Fruit fly (Drosophila melanogaster): Measurements from ENCODE around the gene CG44521.

The CG44521 gene

DNA sequence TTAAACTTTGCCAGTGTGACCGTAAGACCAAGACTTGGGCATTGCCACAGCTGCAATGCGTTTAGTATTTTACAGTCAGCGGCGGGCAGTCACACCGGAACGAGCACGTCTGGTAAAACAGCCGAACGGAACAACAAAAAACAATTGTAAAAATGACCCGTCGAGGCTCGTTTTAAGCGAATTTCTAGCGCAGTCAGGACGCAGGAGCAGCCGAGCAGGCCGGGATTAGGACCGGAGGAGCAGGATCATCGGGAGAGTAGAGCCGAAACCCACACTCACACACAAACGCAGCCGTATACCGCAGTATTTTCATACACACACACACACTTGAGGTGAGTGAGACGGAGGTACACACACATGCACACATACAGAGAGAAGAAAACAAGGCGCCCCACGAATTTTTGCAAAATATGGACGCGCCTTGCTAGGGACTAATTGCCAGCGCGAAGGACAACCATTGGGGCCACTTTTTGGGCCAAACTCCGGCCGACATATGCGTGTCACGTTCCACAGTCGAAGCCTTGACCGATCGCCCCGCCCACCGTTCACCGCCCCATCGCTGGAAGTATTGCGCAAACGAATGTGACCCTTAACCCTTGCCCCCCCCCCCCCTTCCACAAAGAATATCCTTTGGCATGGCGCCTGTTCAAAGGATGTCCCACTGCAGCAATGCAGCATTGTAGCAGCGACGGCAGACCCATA, 39.9 kb downstream of the CG44521 start, which contains the start of gene Usp47 (continued):
- TF ChIP-seq gfzf (GFP tag; optimal IDR thresholded peaks at IDR 0.05) (peak; percentile 89), CG15514 (GFP tag; optimal IDR thresholded peaks at IDR 0.05) (peak; percentile 23), ci (GFP tag; IDR thresholded peaks at IDR 0.05) (0 out of 3 replicates have a peak, but pooled peaks have one; percentile 12), CG33213 (GFP tag; optimal IDR thresholded peaks at IDR 0.05) (peak; percentile 3), E2f2 (GFP tag; IDR thresholded peaks at IDR 0.05) (peak; percentile 65), CG12236 (GFP tag; optimal IDR thresholded peaks at IDR 0.05) (no peak), dysf (GFP tag; IDR thresholded peaks at IDR 0.05) (0 out of 3 replicates have a peak, but pooled peaks have one; percentile 6), amos (GFP tag; IDR thresholded peaks at IDR 0.05; ENCODE audit: partially characterized antibody) (peak; percentile 27; the same call in 1 of the 2 replicates), CG32767 (GFP tag; IDR thresholded peaks at IDR 0.05) (peak; percentile 49; the same call in 1 of the 2 replicates), HmgD (GFP tag; optimal IDR thresholded peaks at IDR 0.05) (peak; percentile 66), Fer2 (tag; optimal IDR thresholded peaks at IDR 0.05) (no peak), CG6791 (GFP tag; IDR thresholded peaks at IDR 0.05; ENCODE audit: partially characterized antibody) (0 out of 3 replicates have a peak, but pooled peaks have one; percentile 31), cato (GFP tag; optimal IDR thresholded peaks at IDR 0.05; ENCODE audit: borderline replicate concordance) (no peak), CG2712 (tag; optimal IDR thresholded peaks at IDR 0.05) (peak; percentile 32), CG10147 (GFP tag; optimal IDR thresholded peaks at IDR 0.05) (no peak), CG12071 (GFP tag; optimal IDR thresholded peaks at IDR 0.05) (peak; percentile 16), CG12299 (tag; optimal IDR thresholded peaks at IDR 0.05) (peak; percentile 16), Meics (GFP tag; optimal IDR thresholded peaks at IDR 0.05) (no peak), bsh (GFP tag; optimal IDR thresholded peaks at IDR 0.05) (peak in 1 of 2 experiments; percentile 38), Max (GFP tag; optimal IDR thresholded peaks at IDR 0.05) (no peak), slbo (GFP tag; IDR thresholded peaks at IDR 0.05) (peak; percentile 25; the same call in 1 of the 2 replicates), seq (GFP tag; IDR thresholded peaks at IDR 0.05) (0 out of 2 replicates have a peak, but pooled peaks have one; percentile 17), nom (GFP tag; optimal IDR thresholded peaks at IDR 0.05) (peak; percentile 20), pzg (GFP tag; optimal IDR thresholded peaks at IDR 0.05) (peak; percentile 83), mld (GFP tag; IDR thresholded peaks at IDR 0.05; ENCODE audit: partially characterized antibody) (0 out of 3 replicates have a peak, but pooled peaks have one; percentile 36), CG17385 (GFP tag; optimal IDR thresholded peaks at IDR 0.05) (no peak), cad (GFP tag; optimal IDR thresholded peaks at IDR 0.05) (no peak), CG31441 (GFP tag; IDR thresholded peaks at IDR 0.05) (no peak), CG12769 (tag; optimal IDR thresholded peaks at IDR 0.05) (no peak), NC2β (GFP tag; optimal IDR thresholded peaks at IDR 0.05) (peak; percentile 34), tin (GFP tag; optimal IDR thresholded peaks at IDR 0.05) (no peak), H2.0 (GFP tag; IDR thresholded peaks at IDR 0.05) (no peak), chif (GFP tag; optimal IDR thresholded peaks at IDR 0.05) (no peak), CG32772 (GFP tag; IDR thresholded peaks at IDR 0.05) (no peak), CG10543 (GFP tag; optimal IDR thresholded peaks at IDR 0.05) (peak; percentile 21), CHES-1-like (GFP tag; optimal IDR thresholded peaks at IDR 0.05) (peak; percentile 31), stwl (tag; optimal IDR thresholded peaks at IDR 0.05) (peak; percentile 32), CG9797 (GFP tag; optimal IDR thresholded peaks at IDR 0.05) (peak; percentile 74), cg (GFP tag; optimal IDR thresholded peaks at IDR 0.05) (peak; percentile 99), D (optimal IDR thresholded peaks at IDR 0.05) (peak; percentile 58), D (GFP tag; optimal IDR thresholded peaks at IDR 0.05) (no peak), ERR (GFP tag; optimal IDR thresholded peaks at IDR 0.05) (no peak), CG10462 (GFP tag; optimal IDR thresholded peaks at IDR 0.05) (no peak), BtbVII (GFP tag; optimal IDR thresholded peaks at IDR 0.05) (no peak), Rx (GFP tag; IDR thresholded peaks at IDR 0.05) (no peak), nmo (GFP tag; optimal IDR thresholded peaks at IDR 0.05) (peak; percentile 0), Vsx1 (GFP tag; optimal IDR thresholded peaks at IDR 0.05) (no peak), Jarid2 (GFP tag; optimal IDR thresholded peaks at IDR 0.05) (peak; percentile 59)

All from whole organism, embryonic.